Fruit fly (Drosophila melanogaster): Measurements from ENCODE around the gene CG13082.
A peak's percentile ranks its signal among the peaks of the same experiment; 100 is the strongest.

Gene CG13082

DNA sequence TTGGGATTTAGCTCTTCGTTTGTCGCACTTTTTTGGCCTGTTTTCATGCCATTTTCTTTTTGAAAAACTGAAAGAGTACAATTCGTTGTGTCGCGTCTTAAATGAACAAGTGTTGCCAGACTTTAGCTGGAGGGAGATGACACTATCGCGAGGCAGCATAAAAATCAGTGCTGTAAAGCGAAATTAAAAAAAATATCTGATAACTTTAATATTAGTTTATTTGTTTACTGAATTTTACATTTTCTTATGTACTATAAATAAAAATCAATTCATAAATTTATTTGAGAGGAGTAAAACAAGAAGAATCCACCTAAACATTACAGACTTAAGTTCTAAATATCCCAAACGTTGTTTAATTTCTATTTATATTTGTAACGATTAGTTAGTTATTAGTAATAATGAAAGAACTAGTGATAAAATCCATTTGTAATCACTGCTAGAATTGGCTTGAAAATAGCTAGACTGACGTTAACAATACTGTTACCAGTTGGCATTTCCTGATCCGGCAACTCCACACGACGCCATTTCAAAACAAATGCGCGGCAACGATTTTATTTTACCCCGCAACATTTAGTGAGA is 39.1 kb downstream of the CG13082 start, which contains the start of the genes spi and msb1l (continued):
- 0 out of 3 replicates have a peak, but pooled peaks have one; percentile 5 for TF ChIP-seq otp (GFP tag; IDR thresholded peaks at IDR 0.05)
- TF ChIP-seq Poxn (GFP tag; IDR thresholded peaks at IDR 0.05): no peak
- TF ChIP-seq CG32767 (GFP tag; IDR thresholded peaks at IDR 0.05): no peak
- no peak for TF ChIP-seq ERR (GFP tag; optimal IDR thresholded peaks at IDR 0.05)
- TF ChIP-seq Sry-β (GFP tag; optimal IDR thresholded peaks at IDR 0.05): peak; percentile 87
- TF ChIP-seq CG12659 (GFP tag; optimal IDR thresholded peaks at IDR 0.05): peak; percentile 74
- no peak for TF ChIP-seq Side (GFP tag; optimal IDR thresholded peaks at IDR 0.05)
- TF ChIP-seq Dref (GFP tag; IDR thresholded peaks at IDR 0.05): peak; percentile 33; the same call in 1 of the 2 replicates
- no peak for TF ChIP-seq PHDP (tag; optimal IDR thresholded peaks at IDR 0.05)
- no peak for TF ChIP-seq CG33213 (GFP tag; optimal IDR thresholded peaks at IDR 0.05)
- peak; percentile 71 for TF ChIP-seq MESR4 (GFP tag; optimal IDR thresholded peaks at IDR 0.05)
- TF ChIP-seq CG14965 (GFP tag; optimal IDR thresholded peaks at IDR 0.05; ENCODE audit: borderline replicate concordance): no peak
- TF ChIP-seq Dek (tag; optimal IDR thresholded peaks at IDR 0.05): peak; percentile 54
- no peak for TF ChIP-seq z (GFP tag; IDR thresholded peaks at IDR 0.05)
- no peak for TF ChIP-seq CG12071 (GFP tag; optimal IDR thresholded peaks at IDR 0.05)
- no peak for TF ChIP-seq Lpt (GFP tag; optimal IDR thresholded peaks at IDR 0.05)
- TF ChIP-seq CG3838 (GFP tag; optimal IDR thresholded peaks at IDR 0.05): no peak
- no peak for TF ChIP-seq oc (tag; optimal IDR thresholded peaks at IDR 0.05)
- TF ChIP-seq gem (tag; optimal IDR thresholded peaks at IDR 0.05): peak; percentile 73
- TF ChIP-seq CG12299 (tag; optimal IDR thresholded peaks at IDR 0.05): no peak
- TF ChIP-seq NC2β (GFP tag; optimal IDR thresholded peaks at IDR 0.05): no peak
- no peak for TF ChIP-seq MTF-1 (GFP tag; optimal IDR thresholded peaks at IDR 0.05; ENCODE audit: borderline replicate concordance)
- TF ChIP-seq CG15073 (GFP tag; optimal IDR thresholded peaks at IDR 0.05): no peak
- no peak for TF ChIP-seq zf30C (GFP tag; optimal IDR thresholded peaks at IDR 0.05)
- TF ChIP-seq CG12391 (tag; optimal IDR thresholded peaks at IDR 0.05): peak; percentile 81
- peak; percentile 19 for TF ChIP-seq Six4 (GFP tag; optimal IDR thresholded peaks at IDR 0.05)
- no peak for TF ChIP-seq CG7271 (tag; optimal IDR thresholded peaks at IDR 0.05)
- TF ChIP-seq CG10654 (GFP tag; optimal IDR thresholded peaks at IDR 0.05): peak; percentile 50
- TF ChIP-seq CG15696 (tag; optimal IDR thresholded peaks at IDR 0.05): peak; percentile 62
- TF ChIP-seq peb (GFP tag; IDR thresholded peaks at IDR 0.05): 0 out of 2 replicates have a peak, but pooled peaks have one; percentile 7
- peak; percentile 66 for TF ChIP-seq CG13424 (tag; optimal IDR thresholded peaks at IDR 0.05)
- TF ChIP-seq caup (GFP tag; optimal IDR thresholded peaks at IDR 0.05; ENCODE audit: severe bottlenecking): peak; percentile 14
- TF ChIP-seq h (optimal IDR thresholded peaks at IDR 0.05): no peak
- no peak for TF ChIP-seq fru (optimal IDR thresholded peaks at IDR 0.05)
- TF ChIP-seq CG3726 (GFP tag; IDR thresholded peaks at IDR 0.05): no peak
- peak; percentile 38 for TF ChIP-seq CG3281 (GFP tag; optimal IDR thresholded peaks at IDR 0.05)
- no peak for TF ChIP-seq CG6765 (GFP tag; optimal IDR thresholded peaks at IDR 0.05)
- no peak for TF ChIP-seq wor (GFP tag; IDR thresholded peaks at IDR 0.05)
- peak; percentile 62 for TF ChIP-seq grau (tag; optimal IDR thresholded peaks at IDR 0.05)
- TF ChIP-seq CG33557 (GFP tag; optimal IDR thresholded peaks at IDR 0.05): peak; percentile 36
- no peak for TF ChIP-seq psq (GFP tag; optimal IDR thresholded peaks at IDR 0.05)
- no peak for TF ChIP-seq CG34224 (GFP tag; IDR thresholded peaks at IDR 0.05; ENCODE audit: partially characterized antibody)
- peak; percentile 87 for TF ChIP-seq CG17361 (GFP tag; IDR thresholded peaks at IDR 0.05)
- TF ChIP-seq Fer3 (tag; optimal IDR thresholded peaks at IDR 0.05): peak; percentile 8
